Fruit fly (Drosophila melanogaster) whole organism, prepupa: Measurements from ENCODE around the gene CG34258.
A peak's percentile ranks its signal among the peaks of the same experiment; 100 is the strongest.

ENCODE experiments used
- CG10631 ChIP-seq: fragments of 200-800 bp; sonication (Bioruptor generic); optimal IDR thresholded peaks from 2 replicates; lab custom pipeline; 2016; ENCODE audit warnings: missing biosample characterization, missing genetic modification characterization
- CG10669 ChIP-seq: fragments of 200-800 bp; sonication (Bioruptor generic); optimal IDR thresholded peaks from 3 replicates; lab custom pipeline; 2018; ENCODE audit warnings: missing biosample characterization, mild to moderate bottlenecking, missing genetic modification characterization, moderate library complexity
- CG11294 ChIP-seq: fragments of 200-800 bp; sonication (Bioruptor generic); IDR thresholded peaks from 2 replicates; pipeline ENCODE4 v1.3.6; 2022; ENCODE audit warnings: missing biosample characterization, missing genetic modification characterization
- CG11902 ChIP-seq: fragments of 200-800 bp; sonication (Bioruptor generic); optimal IDR thresholded peaks from 3 replicates; lab custom pipeline; 2016; ENCODE audit warnings: missing biosample characterization, missing genetic modification characterization
- CG15336 ChIP-seq: fragments of 200-800 bp; sonication (Bioruptor generic); IDR thresholded peaks from 2 replicates; pipeline ENCODE4 v1.3.6; 2022; ENCODE audit warnings: missing biosample characterization, missing genetic modification characterization
- CG16779 ChIP-seq: fragments of 200-800 bp; sonication (Bioruptor generic); optimal IDR thresholded peaks from 3 replicates; lab custom pipeline; 2017; ENCODE audit warnings: missing biosample characterization, mild to moderate bottlenecking, missing genetic modification characterization
- CG3919 ChIP-seq: fragments of 200-800 bp; sonication (Bioruptor generic); optimal IDR thresholded peaks from 3 replicates; lab custom pipeline; 2016; ENCODE audit warnings: missing biosample characterization, missing genetic modification characterization
- CG4318 ChIP-seq: fragments of 200-800 bp; sonication (Bioruptor generic); optimal IDR thresholded peaks from 3 replicates; lab custom pipeline; 2017; ENCODE audit warnings: missing biosample characterization, mild to moderate bottlenecking, missing genetic modification characterization
- CG6163 ChIP-seq: fragments of 200-800 bp; sonication (Bioruptor generic); IDR thresholded peaks from 3 replicates; pipeline ENCODE4 v1.3.6; 2022; ENCODE audit warnings: missing biosample characterization, missing genetic modification characterization
- CG6792 ChIP-seq: fragments of 200-800 bp; sonication (Bioruptor generic); optimal IDR thresholded peaks from 3 replicates; lab custom pipeline; 2016; ENCODE audit warnings: missing biosample characterization, missing genetic modification characterization
- CG6854 ChIP-seq: fragments of 200-800 bp; sonication (Bioruptor generic); optimal IDR thresholded peaks from 2 replicates; lab custom pipeline; 2017; ENCODE audit warnings: missing biosample characterization, mild to moderate bottlenecking, missing genetic modification characterization
- CG9139 ChIP-seq: fragments of 200-800 bp; sonication (Bioruptor generic); optimal IDR thresholded peaks from 3 replicates; lab custom pipeline; 2017; ENCODE audit warnings: missing biosample characterization, mild to moderate bottlenecking, missing genetic modification characterization
- Eip78C ChIP-seq: fragments of 200-800 bp; sonication (Bioruptor generic); peaks from one replicate; lab custom pipeline; 2016; ENCODE audit warnings: missing biosample characterization, missing genetic modification characterization
- Eip93F ChIP-seq: fragments of 200-800 bp; sonication (Bioruptor generic); optimal IDR thresholded peaks from 2 replicates; lab custom pipeline; 2016; ENCODE audit warnings: missing biosample characterization, mild to moderate bottlenecking, missing genetic modification characterization
- Ets21C ChIP-seq: fragments of 200-800 bp; sonication (Bioruptor generic); optimal IDR thresholded peaks from 3 replicates; lab custom pipeline; 2016; ENCODE audit warnings: missing biosample characterization, missing genetic modification characterization
- Ets96B ChIP-seq: fragments of 200-800 bp; optimal IDR thresholded peaks from 2 replicates; lab custom pipeline; 2019; ENCODE audit warnings: missing biosample characterization, mild to moderate bottlenecking, missing genetic modification characterization, moderate library complexity
- Gug ChIP-seq: fragments of 200-800 bp; sonication (Bioruptor generic); IDR thresholded peaks from 2 replicates; pipeline ENCODE4 v1.3.6; 2022; ENCODE audit warnings: missing biosample characterization, missing genetic modification characterization
- Hr38 ChIP-seq: sonication (Bioruptor generic); optimal IDR thresholded peaks from 2 replicates; lab custom pipeline; 2016; ENCODE audit warnings: missing biosample characterization, missing genetic modification characterization
- Hr39 ChIP-seq: fragments of 200-800 bp; sonication (Bioruptor generic); optimal IDR thresholded peaks from 2 replicates; lab custom pipeline; 2016; ENCODE audit warnings: missing biosample characterization, missing genetic modification characterization
- Hr4 ChIP-seq: fragments of 200-800 bp; sonication (Bioruptor generic); optimal IDR thresholded peaks from 3 replicates; lab custom pipeline; 2016; ENCODE audit warnings: missing biosample characterization, missing genetic modification characterization
- Lpt ChIP-seq: fragments of 200-800 bp; sonication (Bioruptor generic); optimal IDR thresholded peaks from 3 replicates; lab custom pipeline; 2016; ENCODE audit warnings: missing biosample characterization, missing genetic modification characterization
- OdsH ChIP-seq: fragments of 200-800 bp; sonication (Bioruptor generic); optimal IDR thresholded peaks from 3 replicates; lab custom pipeline; 2016; ENCODE audit warnings: missing biosample characterization, missing genetic modification characterization
- Smox ChIP-seq: fragments of 200-800 bp; sonication (Bioruptor generic); optimal IDR thresholded peaks from 3 replicates; lab custom pipeline; 2016; ENCODE audit warnings: missing biosample characterization, missing genetic modification characterization
- Sox102F ChIP-seq: fragments of 200-800 bp; sonication (Bioruptor generic); optimal IDR thresholded peaks from 2 replicates; lab custom pipeline; 2016; ENCODE audit warnings: missing biosample characterization, mild to moderate bottlenecking, missing genetic modification characterization
- Sox14 ChIP-seq: fragments of 200-800 bp; sonication (Bioruptor generic); optimal IDR thresholded peaks from 3 replicates; lab custom pipeline; 2016; ENCODE audit warnings: missing biosample characterization, missing genetic modification characterization
- Sox15 ChIP-seq: fragments of 200-800 bp; sonication (Bioruptor generic); optimal IDR thresholded peaks from 3 replicates; lab custom pipeline; 2016; ENCODE audit warnings: missing biosample characterization, missing genetic modification characterization
- achi ChIP-seq: fragments of 200-800 bp; sonication (Bioruptor generic); optimal IDR thresholded peaks from 3 replicates; lab custom pipeline; 2016; ENCODE audit warnings: missing biosample characterization, missing genetic modification characterization
- acj6 ChIP-seq: fragments of 200-800 bp; sonication (Bioruptor generic); optimal IDR thresholded peaks from 3 replicates; lab custom pipeline; 2016; ENCODE audit warnings: missing biosample characterization, missing genetic modification characterization
- cyc ChIP-seq: fragments of 200-800 bp; sonication (Bioruptor generic); optimal IDR thresholded peaks from 3 replicates; lab custom pipeline; 2016; ENCODE audit warnings: missing biosample characterization, missing genetic modification characterization
- dac ChIP-seq: fragments of 200-800 bp; sonication (Bioruptor generic); optimal IDR thresholded peaks from 2 replicates; lab custom pipeline; 2017; ENCODE audit warnings: missing biosample characterization, mild to moderate bottlenecking, missing genetic modification characterization
- dsx ChIP-seq: fragments of 200-800 bp; optimal IDR thresholded peaks from 3 replicates; lab custom pipeline; 2019; ENCODE audit warnings: missing biosample characterization, mild to moderate bottlenecking, missing genetic modification characterization, moderate library complexity; ENCODE audit not compliant: poor library complexity, severe bottlenecking
- esn ChIP-seq: fragments of 200-800 bp; sonication (Bioruptor generic); optimal IDR thresholded peaks from 2 replicates; lab custom pipeline; 2016; ENCODE audit warnings: missing biosample characterization, mild to moderate bottlenecking, missing genetic modification characterization, moderate library complexity
- lz ChIP-seq: fragments of 200-800 bp; sonication (Bioruptor generic); optimal IDR thresholded peaks from 3 replicates; lab custom pipeline; 2016; ENCODE audit warnings: missing biosample characterization, missing genetic modification characterization
- salr ChIP-seq, 2 experiments: fragments of 200-800 bp; sonication (Bioruptor generic); optimal IDR thresholded peaks; 3 replicates each; lab custom pipeline; 2016 to 2018; ENCODE audit warnings: missing biosample characterization in 2 of 2, missing genetic modification characterization in 2 of 2, mild to moderate bottlenecking in 1 of 2
- spab ChIP-seq: fragments of 200-800 bp; sonication (Bioruptor generic); optimal IDR thresholded peaks from 2 replicates; lab custom pipeline; 2017; ENCODE audit warnings: missing biosample characterization, mild to moderate bottlenecking, missing genetic modification characterization, missing genetic modification reagents
- ss ChIP-seq, 2 experiments: fragments of 200-800 bp; sonication (Bioruptor generic); optimal IDR thresholded peaks; 2 replicates in 1 of 2; 3 replicates in 1 of 2; lab custom pipeline; 2017 to 2018; ENCODE audit warnings: mild to moderate bottlenecking in 2 of 2, missing biosample characterization in 2 of 2, missing genetic modification characterization in 2 of 2, moderate library complexity in 1 of 2
- vri ChIP-seq: fragments of 200-800 bp; sonication (Bioruptor generic); optimal IDR thresholded peaks from 3 replicates; lab custom pipeline; 2016; ENCODE audit warnings: missing biosample characterization, mild to moderate bottlenecking, missing genetic modification characterization

CG34258 gene

DNA sequence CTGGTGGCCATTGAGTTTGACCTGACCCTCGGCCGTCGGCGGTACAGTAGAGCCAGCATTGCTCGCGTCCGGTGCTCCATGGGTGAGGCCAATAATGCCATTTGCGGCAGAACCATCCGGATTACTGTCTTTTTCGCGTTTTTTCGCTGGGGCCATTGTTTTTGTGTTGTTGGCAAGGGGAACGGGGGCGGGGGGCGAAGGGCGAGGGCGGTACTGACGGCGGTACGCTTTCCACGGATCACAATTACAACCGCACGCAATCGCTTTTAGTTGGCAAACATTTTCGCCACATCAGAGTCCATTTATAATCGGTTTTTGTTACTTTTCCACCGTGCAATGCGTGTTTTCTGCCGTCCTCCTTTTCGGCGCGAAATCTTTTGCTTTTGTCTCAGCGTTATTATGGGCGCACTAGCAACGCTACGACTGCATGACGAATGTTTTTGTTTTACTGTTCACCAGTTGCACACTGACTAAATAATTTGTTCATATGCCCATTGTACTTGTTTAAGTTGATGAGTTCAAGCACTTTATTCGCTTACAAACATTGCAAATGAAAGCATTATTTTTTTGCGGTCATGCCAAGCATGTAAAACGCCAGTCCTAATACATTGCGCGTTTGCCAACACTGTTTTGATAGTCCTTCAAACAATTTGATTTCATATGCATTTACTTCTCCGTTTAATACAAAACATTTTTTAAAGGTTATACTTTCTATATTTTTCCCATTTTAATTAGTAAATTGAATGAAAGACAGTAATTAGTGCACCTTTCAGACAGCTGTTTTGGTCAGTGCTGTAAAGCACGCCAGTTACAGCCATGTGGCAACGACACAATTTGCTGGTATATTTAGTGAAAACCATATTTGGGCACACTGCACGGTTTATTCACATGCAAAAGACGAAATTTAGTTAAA is 28.7 kb downstream of the CG34258 start, which contains the start of gene Pfdn6 (continued):
- TF ChIP-seq Gug, result no peak
- TF ChIP-seq CG15336 (GFP tag; lab: Robert Waterston, UW), result peak; percentile 51
- TF ChIP-seq achi (GFP tag; lab: Kevin White, UChicago), result no peak
- TF ChIP-seq Sox15, result peak; percentile 70
- TF ChIP-seq esn (GFP tag; lab: Kevin White, UChicago), result peak; percentile 86
- peak; percentile 80 for TF ChIP-seq Sox14
- TF ChIP-seq dac (GFP tag; lab: Kevin White, UChicago), result no peak
- TF ChIP-seq spab (GFP tag; lab: Kevin White, UChicago), result no peak
- TF ChIP-seq Smox, result no peak
- peak; percentile 74 for TF ChIP-seq Ets21C (GFP tag; lab: Kevin White, UChicago)
- TF ChIP-seq Sox102F (GFP tag; lab: Kevin White, UChicago), result no peak
- peak; percentile 78 for TF ChIP-seq cyc (GFP tag; lab: Kevin White, UChicago)
- no peak for TF ChIP-seq Hr38
- peak; percentile 83 for TF ChIP-seq Hr39
- peak in 1 of 2 experiments; percentile 30 for TF ChIP-seq salr (GFP tag; optimal IDR thresholded peaks at IDR 0.05; lab: Kevin White, UChicago)
- TF ChIP-seq ss (GFP tag; optimal IDR thresholded peaks at IDR 0.05; lab: Kevin White, UChicago), result no peak
- no peak for TF ChIP-seq Hr4 (GFP tag; lab: Kevin White, UChicago)
- TF ChIP-seq CG6854 (GFP tag; lab: Kevin White, UChicago), result no peak
- peak; percentile 36 for TF ChIP-seq CG6792 (GFP tag; lab: Kevin White, UChicago)
- no peak for TF ChIP-seq dsx (GFP tag; lab: Kevin White, UChicago)
- no peak for TF ChIP-seq CG3919
- TF ChIP-seq Ets96B (tag; lab: Kevin White, UChicago), result peak; percentile 27
- no peak for TF ChIP-seq OdsH (GFP tag; lab: Kevin White, UChicago)
- TF ChIP-seq, all 60 proteins: peak for 22

DNA sequence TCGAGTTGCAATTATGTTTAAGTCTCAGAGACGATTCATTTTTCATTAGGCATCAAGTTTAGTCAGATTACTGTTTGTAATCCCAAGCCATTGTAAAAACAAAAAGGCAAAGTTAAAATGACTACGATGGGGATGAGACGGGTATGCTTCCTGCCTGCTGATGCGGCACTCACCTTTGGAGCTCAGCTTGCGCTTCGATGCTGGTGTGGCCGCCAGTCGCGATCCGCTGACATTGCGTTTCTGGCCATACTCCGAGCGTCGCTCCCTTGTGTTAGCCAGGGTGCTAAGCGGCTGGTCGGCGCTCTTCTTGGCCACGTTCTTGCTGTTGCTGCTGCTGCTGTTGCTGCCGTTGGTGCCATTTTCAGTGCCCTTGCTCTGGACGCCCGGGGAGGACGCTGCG is 31.8 kb downstream of the CG34258 start:
- TF ChIP-seq Eip78C (GFP tag; lab: Kevin White, UChicago) (no peak), spab (GFP tag; lab: Kevin White, UChicago) (no peak), vri (no peak), Ets21C (GFP tag; lab: Kevin White, UChicago) (no peak), Sox102F (GFP tag; lab: Kevin White, UChicago) (no peak), Eip93F (GFP tag; lab: Kevin White, UChicago) (no peak), salr (GFP tag; optimal IDR thresholded peaks at IDR 0.05; lab: Kevin White, UChicago) (no peak)

DNA sequence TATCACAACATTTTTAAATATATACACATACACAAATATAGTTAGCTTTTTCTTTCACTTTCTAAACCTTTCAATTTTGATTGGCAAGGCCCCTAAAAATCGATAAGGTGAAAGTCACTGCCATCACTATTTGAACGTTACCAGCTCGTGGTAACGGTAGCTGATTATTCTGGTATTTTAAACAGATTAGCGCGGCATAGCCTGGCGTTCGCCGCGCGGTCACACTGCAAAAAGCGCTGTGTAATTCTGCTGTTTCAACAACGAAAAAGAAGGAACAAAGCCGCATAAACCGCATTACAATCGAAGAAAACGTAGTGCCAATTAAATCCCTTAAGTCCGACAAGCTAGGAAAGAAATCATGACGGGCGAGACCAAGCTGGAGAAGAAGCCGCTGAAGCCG is 36.9 kb downstream of the CG34258 start, which contains the start of gene Rpn1:
Rpn1 (plus strand) TSS at position 219 of the 400 bp plus-strand sequence.
- peak; percentile 26 for TF ChIP-seq Eip78C (GFP tag; lab: Kevin White, UChicago)
- peak; percentile 10 for TF ChIP-seq CG6854 (GFP tag; lab: Kevin White, UChicago)
- TF ChIP-seq cyc (GFP tag; lab: Kevin White, UChicago), result no peak
- peak; percentile 6 for TF ChIP-seq lz
- TF ChIP-seq OdsH (GFP tag; lab: Kevin White, UChicago), result no peak

DNA sequence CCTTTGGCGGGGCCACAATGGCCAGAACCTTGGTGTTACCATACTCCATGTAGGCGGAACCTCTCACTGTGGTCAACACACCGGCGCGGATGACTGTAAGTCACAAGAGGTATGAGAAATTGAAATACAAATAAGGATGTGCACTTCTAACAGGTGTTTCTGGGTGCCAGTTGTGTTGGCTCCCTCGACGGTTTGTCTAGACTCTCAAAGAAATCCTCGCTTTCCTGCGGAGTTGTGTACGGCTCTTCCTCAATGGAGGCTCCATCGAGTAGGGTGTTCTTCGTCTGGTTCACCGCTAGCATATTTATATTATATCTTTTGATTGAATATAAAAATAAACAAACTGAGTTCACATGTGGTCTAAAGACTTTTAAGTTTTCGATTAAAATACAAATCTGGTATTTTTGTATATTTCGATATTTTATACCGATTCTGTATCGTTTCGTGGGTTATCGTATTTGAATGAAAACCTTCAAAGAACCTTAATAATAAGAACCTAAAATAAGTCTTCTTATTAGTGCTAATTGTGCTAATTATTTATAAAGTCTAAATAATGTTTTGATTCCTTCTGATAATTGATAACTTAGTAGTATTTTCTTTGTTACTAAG is 38.3 kb downstream of the CG34258 start, which contains the start of gene Mtr3:
Mtr3 (minus strand) TSS at position 388 of the 609 bp plus-strand sequence.
- TF ChIP-seq CG11294 (GFP tag; lab: Robert Waterston, UW) (no peak), Smox (no peak), ss (GFP tag; optimal IDR thresholded peaks at IDR 0.05; lab: Kevin White, UChicago) (no peak), CG3919 (no peak), CG16779 (tag; lab: Kevin White, UChicago) (no peak), CG11902 (no peak), Sox102F (GFP tag; lab: Kevin White, UChicago) (no peak), acj6 (no peak), CG4318 (no peak), Ets21C (GFP tag; lab: Kevin White, UChicago) (no peak), Lpt (GFP tag; lab: Kevin White, UChicago) (no peak), Eip78C (GFP tag; lab: Kevin White, UChicago) (no peak), CG10669 (GFP tag; lab: Kevin White, UChicago) (no peak), CG6163 (GFP tag; lab: Robert Waterston, UW) (no peak), CG9139 (GFP tag; lab: Kevin White, UChicago) (no peak), CG10631 (GFP tag; lab: Kevin White, UChicago) (no peak)
